Fruit fly (Drosophila melanogaster): ENCODE measurements around the gene nonA-l.

DNA sequence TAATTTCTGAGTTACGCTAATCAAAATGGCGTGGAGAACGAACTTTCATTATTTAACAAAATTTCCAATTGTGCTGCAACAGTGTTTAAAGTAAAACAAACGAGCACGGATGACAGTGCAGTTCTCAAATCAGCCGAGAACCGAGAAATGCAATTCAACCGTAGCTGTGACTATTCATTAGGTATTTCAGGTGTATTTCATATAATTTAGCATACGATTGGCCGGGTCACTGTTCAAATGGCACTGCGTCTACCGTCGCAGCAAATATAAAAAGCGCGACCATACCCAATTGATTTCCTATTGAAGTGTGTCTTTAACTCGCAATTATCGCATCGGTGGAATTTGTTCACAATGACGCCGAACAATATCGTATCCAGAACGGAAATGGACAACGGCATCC is 19.5 kb upstream of the nonA-l start, which contains the start of gene CG14893:
- no peak for TF ChIP-seq CG32264 (GFP tag; optimal IDR thresholded peaks at IDR 0.05)
- TF ChIP-seq psq (GFP tag; optimal IDR thresholded peaks at IDR 0.05), result no peak
- TF ChIP-seq HLH106 (tag; optimal IDR thresholded peaks at IDR 0.05), result no peak
- TF ChIP-seq N (GFP tag; optimal IDR thresholded peaks at IDR 0.05), result no peak
- no peak for TF ChIP-seq foxo (GFP tag; optimal IDR thresholded peaks at IDR 0.05)
- no peak for TF ChIP-seq Mio (GFP tag; optimal IDR thresholded peaks at IDR 0.05)
- TF ChIP-seq Hr78 (GFP tag; optimal IDR thresholded peaks at IDR 0.05), result no peak
- no peak for TF ChIP-seq Jra (GFP tag; optimal IDR thresholded peaks at IDR 0.05)
- no peak for TF ChIP-seq CG9705 (GFP tag; optimal IDR thresholded peaks at IDR 0.05)
- TF ChIP-seq Dfd (GFP tag; optimal IDR thresholded peaks at IDR 0.05), result no peak
